Worm (Caenorhabditis elegans) whole organism, L2 larva: ENCODE data around the gene W06E11.1.

ENCODE experiments used
- ZK546.5 ChIP-seq: sonication (generic microtip); optimal IDR thresholded peaks from 2 replicates; lab custom pipeline; 2017; ENCODE audit warnings: missing biosample characterization, missing genetic modification characterization
- aly-2 ChIP-seq: fragments of 150-350 bp; optimal IDR thresholded peaks from 2 replicates; lab custom pipeline; 2014; ENCODE audit warnings: missing biosample characterization, missing genetic modification characterization
- ama-1 ChIP-seq: fragments of 150-350 bp; optimal IDR thresholded peaks from 2 replicates; lab custom pipeline; 2018; ENCODE audit warnings: inconsistent platforms
- blmp-1 ChIP-seq: sonication (generic microtip); optimal IDR thresholded peaks from 2 replicates; lab custom pipeline; 2017; ENCODE audit warnings: missing genetic modification characterization, mild to moderate bottlenecking, missing compliant biosample characterization, antibody characterized with exemption, moderate library complexity; ENCODE audit not compliant: insufficient read depth
- egl-27 ChIP-seq: sonication (generic microtip); optimal IDR thresholded peaks from 3 replicates; lab custom pipeline; 2017; ENCODE audit warnings: missing biosample characterization, missing genetic modification reagents, missing genetic modification characterization
- lin-11 ChIP-seq: fragments of 150-350 bp; sonication (generic microtip); optimal IDR thresholded peaks from 2 replicates; lab custom pipeline; 2014; ENCODE audit warnings: missing biosample characterization, missing genetic modification characterization, inconsistent platforms, mixed read lengths
- lin-13 ChIP-seq: fragments of 150-350 bp; optimal IDR thresholded peaks from 2 replicates; lab custom pipeline; 2014; ENCODE audit warnings: missing biosample characterization, missing genetic modification reagents, missing genetic modification characterization
- nhr-10 ChIP-seq: sonication (generic microtip); optimal IDR thresholded peaks from 2 replicates; lab custom pipeline; 2017; ENCODE audit warnings: missing biosample characterization, missing genetic modification characterization
- nhr-237 ChIP-seq: fragments of 150-350 bp; optimal IDR thresholded peaks from 2 replicates; lab custom pipeline; 2014; ENCODE audit warnings: missing biosample characterization, missing genetic modification characterization
- skn-1 ChIP-seq: sonication (generic microtip); optimal IDR thresholded peaks from 2 replicates; lab custom pipeline; 2017; ENCODE audit warnings: missing biosample characterization, missing genetic modification characterization
- snpc-4 ChIP-seq: fragments of 150-350 bp; optimal IDR thresholded peaks from 2 replicates; lab custom pipeline; 2014; ENCODE audit warnings: missing biosample characterization, missing genetic modification characterization
- zag-1 ChIP-seq: fragments of 150-350 bp; optimal IDR thresholded peaks from 2 replicates; lab custom pipeline; 2014; ENCODE audit warnings: missing biosample characterization, missing genetic modification characterization
- ztf-1 ChIP-seq: fragments of 200-800 bp; sonication (Bioruptor generic); conservative IDR thresholded peaks from 2 replicates; pipeline ENCODE4 v1.3.6; 2022; ENCODE audit warnings: missing genetic modification characterization, missing compliant biosample characterization
- ztf-4 ChIP-seq: fragments of 150-350 bp; optimal IDR thresholded peaks from 2 replicates; lab custom pipeline; 2014; ENCODE audit warnings: missing biosample characterization, missing genetic modification characterization

DNA sequence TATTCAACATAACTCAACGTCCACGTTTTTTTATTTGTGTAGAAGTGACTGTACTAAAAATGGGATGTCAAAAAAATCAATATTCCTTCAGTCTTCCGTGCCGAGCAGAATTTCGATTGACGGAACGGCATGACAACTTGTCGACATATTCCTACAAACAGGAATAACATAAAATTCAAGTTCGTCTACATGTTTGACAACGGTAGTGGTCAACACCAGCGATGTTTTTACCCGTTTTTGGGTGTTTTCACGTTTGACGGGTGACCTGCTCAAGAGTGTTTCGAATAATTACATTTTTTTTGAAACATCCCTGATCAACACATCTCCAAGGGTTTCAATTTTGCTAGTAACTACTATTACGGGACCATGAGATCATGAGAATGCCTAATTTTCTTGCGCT is 50.1 kb downstream of the W06E11.1 start, which contains the start of gene W02B3.7:
- TF ChIP-seq zag-1 (tag; lab: Kevin White, UChicago), result no peak
- TF ChIP-seq aly-2 (tag; lab: Kevin White, UChicago), result no peak
- TF ChIP-seq skn-1 (tag; lab: Kevin White, UChicago), result no peak
- TF ChIP-seq lin-13 (GFP tag; lab: Kevin White, UChicago), result no peak
- TF ChIP-seq snpc-4 (tag; lab: Kevin White, UChicago), result no peak
- no peak for TF ChIP-seq ama-1
- no peak for TF ChIP-seq nhr-10
- no peak for TF ChIP-seq nhr-237 (tag; lab: Kevin White, UChicago)
- no peak for TF ChIP-seq ZK546.5 (tag; lab: Kevin White, UChicago)
- no peak for TF ChIP-seq blmp-1 (tag; lab: Kevin White, UChicago)
- TF ChIP-seq ztf-4 (tag; lab: Kevin White, UChicago), result no peak
- no peak for TF ChIP-seq egl-27 (tag; lab: Kevin White, UChicago)
- no peak for TF ChIP-seq ztf-1 (GFP tag; lab: Robert Waterston, UW)
- no peak for TF ChIP-seq lin-11 (tag; lab: Kevin White, UChicago)
